Fruit fly (Drosophila melanogaster) S2 (cell line): ENCODE measurements around the gene fry.
A peak's percentile ranks its signal among the peaks of the same experiment; 100 is the strongest.

Experiments
- CG8478 ChIP-seq: fragments of >200 bp; optimal IDR thresholded peaks from 2 replicates; lab custom pipeline; 2018
- CTCF ChIP-seq, 2 experiments: fragments of >200 bp; optimal IDR thresholded peaks; 2 replicates each; lab custom pipeline; 2018

Gene fry

DNA sequence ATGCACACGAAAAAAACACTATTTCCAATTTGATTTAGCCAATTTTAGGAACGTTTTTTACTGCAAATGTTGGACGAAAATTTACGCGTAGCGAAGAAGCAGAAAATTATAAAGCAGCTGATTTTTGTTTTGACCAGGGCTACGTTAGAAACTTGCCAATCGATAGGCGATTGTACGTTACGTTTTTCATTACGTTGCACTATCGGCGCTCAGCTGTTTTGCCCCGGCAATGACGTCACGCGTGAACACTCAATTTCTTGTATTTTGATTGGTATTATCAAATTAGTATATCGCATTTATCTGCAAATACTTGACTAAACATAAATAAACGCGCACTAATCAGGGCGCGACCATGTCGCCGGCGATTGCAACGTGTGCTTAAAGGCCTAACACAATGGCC, at the start of gene fry, which contains the start of gene CG16717:
fry (minus strand) TSS at position 110 of the 400 bp plus-strand sequence.
CG16717 (plus strand) TSS at position 208 of the 400 bp plus-strand sequence.
- TF ChIP-seq CG8478 (lab: Kevin White, UChicago) (no peak), CTCF (optimal IDR thresholded peaks at IDR 0.05; lab: Kevin White, UChicago) (no peak)

DNA sequence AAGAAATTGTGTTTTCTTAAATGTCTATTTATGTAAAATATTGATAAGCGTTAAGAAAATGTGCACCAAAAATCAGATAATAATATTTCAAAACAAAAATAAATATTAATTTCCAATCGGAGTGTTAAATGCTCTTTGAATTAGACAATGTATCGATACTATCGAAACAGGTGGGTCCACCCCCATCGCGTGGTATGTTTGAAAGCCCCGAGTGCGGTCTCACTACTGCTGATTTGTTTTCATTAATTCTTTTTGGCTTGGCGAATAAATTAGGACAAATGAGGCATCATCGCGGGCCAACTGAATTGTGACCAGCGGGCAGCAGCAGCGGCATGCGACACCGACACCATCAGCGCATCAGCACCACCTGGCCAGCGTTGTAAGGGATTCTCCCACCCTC, 47.8 kb upstream of the fry start, which contains the start of gene Naa60:
Naa60 (plus strand) TSS at position 189 of the 400 bp plus-strand sequence.
- TF ChIP-seq CTCF (optimal IDR thresholded peaks at IDR 0.05; lab: Kevin White, UChicago) = peak in 1 of 2 experiments; percentile 29
- no peak for TF ChIP-seq CG8478 (lab: Kevin White, UChicago)

DNA sequence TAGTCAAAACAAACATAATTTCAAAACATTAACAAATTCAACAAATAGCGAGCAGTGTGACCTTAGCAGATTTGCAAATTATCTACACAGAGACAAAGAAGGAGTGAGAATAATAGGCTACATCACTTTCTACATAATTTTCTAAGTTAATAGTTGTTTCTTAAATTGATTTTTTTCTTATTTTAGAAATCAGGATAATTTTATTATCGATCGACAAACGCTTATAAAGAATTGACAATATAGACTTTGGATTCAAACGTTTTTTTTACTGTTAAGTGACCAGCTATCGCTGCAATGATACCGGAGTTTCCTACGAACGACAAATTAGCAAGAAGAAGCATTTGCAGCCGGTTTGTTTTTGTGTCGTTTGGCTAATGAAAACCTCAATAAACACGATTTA, 44.2 kb upstream of the fry start, which contains the start of the genes nbs and defl:
nbs (minus strand) TSS at position 87 of the 400 bp plus-strand sequence.
defl (plus strand) TSS at position 316 of the 400 bp plus-strand sequence.
- no peak for TF ChIP-seq CG8478 (lab: Kevin White, UChicago)
- TF ChIP-seq CTCF (optimal IDR thresholded peaks at IDR 0.05; lab: Kevin White, UChicago) = no peak

DNA sequence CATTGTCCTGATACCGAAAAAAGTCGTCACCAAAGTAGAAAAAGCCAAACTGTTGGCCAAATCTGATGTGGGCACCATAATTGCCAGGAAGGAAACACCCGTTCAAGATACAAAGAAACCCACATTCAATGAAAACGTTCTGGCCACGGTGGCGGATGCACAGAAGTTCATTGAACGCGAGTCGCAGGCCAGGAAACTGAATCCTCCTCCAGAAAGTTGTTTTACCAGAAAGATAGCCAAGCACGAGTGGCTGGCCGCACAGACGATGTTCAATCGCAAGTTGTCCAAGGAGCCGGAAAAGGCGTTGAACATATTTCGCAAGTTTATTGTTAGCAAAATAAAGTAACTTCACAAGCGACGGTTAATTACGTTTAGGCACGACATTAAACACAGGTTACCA, 41.2 kb upstream of the fry start:
- TF ChIP-seq CTCF (optimal IDR thresholded peaks at IDR 0.05; lab: Kevin White, UChicago) (no peak), CG8478 (lab: Kevin White, UChicago) (no peak)

DNA sequence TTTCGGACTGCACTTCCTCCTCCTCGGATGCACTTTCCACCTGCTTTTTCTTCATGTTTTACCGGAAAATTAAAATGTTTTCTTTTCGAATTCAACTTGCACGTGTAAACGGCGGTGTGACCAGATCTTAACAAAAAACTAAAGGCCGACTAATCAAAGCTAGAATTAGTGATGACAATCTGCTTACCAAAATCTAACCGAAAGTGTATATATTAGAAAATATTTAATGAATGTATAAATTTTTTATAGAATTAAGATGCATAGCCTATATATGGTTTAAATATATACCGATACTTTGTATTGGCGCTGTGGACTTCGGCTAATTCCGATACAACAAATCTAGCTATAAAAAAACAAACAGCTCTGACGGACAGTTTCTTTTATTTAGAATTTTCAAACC, 40.0 kb upstream of the fry start, which contains the start of the genes CG18178 and CG14174:
CG18178 (minus strand) TSS at position 216 of the 400 bp plus-strand sequence.
CG14174 (plus strand) TSS at position 400 of the 400 bp plus-strand sequence.
- TF ChIP-seq CG8478 (lab: Kevin White, UChicago) = no peak
- no peak for TF ChIP-seq CTCF (optimal IDR thresholded peaks at IDR 0.05; lab: Kevin White, UChicago)

DNA sequence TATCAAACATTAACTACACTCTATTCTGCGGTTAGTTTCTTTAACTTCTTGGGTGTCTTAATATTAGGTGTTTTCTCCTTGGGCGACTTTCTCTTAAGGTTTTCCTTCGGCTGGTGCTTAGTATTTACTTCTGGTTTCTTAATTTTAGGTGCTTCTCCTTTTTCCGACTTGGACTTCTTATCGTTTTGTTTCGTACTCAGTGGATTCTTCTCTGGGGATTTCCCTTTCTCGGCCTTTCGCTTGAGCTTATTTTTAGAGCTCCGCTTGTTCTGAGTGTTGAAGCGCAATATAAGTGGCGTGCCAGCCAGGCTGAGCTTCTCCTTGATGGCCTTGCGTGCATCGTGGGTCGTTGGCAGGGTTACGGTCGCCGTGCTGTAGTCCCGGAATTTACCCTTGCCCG, 38.9 kb upstream of the fry start:
- TF ChIP-seq CG8478 (lab: Kevin White, UChicago) = no peak
- no peak for TF ChIP-seq CTCF (optimal IDR thresholded peaks at IDR 0.05; lab: Kevin White, UChicago)

DNA sequence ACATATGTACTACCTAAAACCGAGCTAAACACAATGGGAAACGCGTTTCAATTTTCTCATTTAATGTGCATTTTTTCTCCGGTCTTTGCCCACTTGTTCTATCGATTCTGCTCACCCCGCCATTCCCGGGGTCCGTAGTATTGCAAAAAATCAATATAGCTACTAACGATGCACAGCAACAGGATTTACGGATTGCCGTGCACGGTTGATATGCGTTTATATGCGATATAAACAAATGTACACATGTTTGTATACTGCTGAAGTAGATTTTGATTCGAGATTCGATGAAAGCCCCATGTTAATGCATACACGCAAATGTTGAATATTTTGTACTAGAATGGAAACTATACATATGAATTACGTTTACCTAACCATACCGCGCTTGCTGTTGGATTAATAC, 38.2 kb upstream of the fry start:
- TF ChIP-seq CG8478 (lab: Kevin White, UChicago) (no peak), CTCF (optimal IDR thresholded peaks at IDR 0.05; lab: Kevin White, UChicago) (no peak)

DNA sequence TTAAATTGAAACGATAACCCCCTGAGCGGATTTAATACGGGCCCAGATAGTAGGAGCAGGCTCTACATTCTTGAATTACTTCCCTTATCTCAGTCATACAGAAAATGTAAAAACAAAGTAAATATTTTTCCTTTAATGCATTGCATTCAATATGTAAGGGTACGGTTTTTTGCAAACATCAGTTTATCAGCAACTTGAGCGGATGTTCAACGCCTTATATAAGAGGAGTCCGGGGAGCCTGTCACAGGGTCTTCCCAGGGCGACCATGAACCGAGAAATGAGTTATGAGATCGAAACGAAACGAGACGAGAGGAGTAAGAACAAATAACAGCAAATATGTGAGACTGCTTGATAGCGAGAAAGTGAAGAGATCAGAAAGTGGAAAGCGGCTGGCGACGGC, 37.7 kb upstream of the fry start:
- no peak for TF ChIP-seq CTCF (optimal IDR thresholded peaks at IDR 0.05; lab: Kevin White, UChicago)
- no peak for TF ChIP-seq CG8478 (lab: Kevin White, UChicago)

DNA sequence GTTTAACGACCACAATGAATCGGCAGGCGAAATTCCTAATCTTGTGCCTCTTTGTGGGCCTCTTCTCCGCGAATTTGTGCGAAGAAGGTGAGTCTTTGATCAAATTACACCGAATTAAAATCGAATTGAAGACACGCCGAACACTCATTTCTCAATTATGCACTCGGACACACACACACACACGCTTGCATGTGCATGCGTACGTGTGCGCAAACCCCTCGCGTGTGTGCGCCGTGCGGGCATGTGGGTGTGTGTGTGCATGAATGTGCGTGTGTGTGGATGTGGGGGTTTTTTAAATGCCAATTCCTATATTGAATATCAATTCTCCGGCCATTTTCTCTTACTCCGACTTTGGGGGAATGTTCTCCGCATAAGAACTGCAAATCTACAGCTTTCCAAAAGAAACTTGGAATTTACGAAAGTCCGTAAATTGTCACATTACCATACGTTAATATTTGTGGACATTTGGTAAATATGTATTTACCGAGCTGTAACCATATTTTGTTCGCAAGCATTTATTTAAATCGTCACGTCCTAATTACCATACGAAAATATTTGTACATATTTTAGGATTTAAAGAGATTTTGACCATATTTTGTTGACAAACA, 35.7 kb upstream of the fry start:
- TF ChIP-seq CTCF (optimal IDR thresholded peaks at IDR 0.05; lab: Kevin White, UChicago) = no peak
- TF ChIP-seq CG8478 (lab: Kevin White, UChicago) = no peak

DNA sequence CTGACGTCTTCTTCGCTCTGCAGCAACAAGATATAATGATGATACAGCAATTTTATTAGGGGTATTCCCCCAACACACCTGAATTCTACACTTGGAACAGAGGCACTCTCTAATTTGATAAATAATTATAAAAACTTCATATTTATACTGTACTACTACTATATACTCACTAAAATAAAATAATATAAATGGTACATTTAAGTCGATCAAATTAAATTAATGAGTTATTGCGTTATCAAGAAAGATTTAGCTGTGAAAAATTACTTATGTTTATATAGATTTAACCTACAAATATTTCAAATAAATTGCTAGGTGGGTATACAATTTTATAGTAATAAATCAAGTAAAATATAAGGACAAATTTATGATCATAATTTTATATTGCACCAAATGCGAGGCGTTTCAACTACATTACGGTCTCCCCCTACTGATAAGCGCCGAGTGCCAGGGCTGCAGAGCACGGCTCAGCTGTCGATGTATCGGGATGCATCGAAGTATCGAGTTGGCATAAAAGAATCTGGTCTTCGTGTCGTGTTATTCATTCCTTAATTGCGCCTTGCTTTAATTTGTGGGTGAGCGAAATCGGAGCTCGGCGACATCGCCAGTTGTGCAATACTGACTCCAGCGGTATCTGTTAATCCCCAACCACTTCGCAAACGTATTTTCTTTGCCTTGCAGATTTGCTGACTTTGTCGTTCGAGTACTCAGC, 35.1 kb upstream of the fry start, which contains the start of gene vsg:
vsg (plus strand) TSS at position 497 of the 709 bp plus-strand sequence.
- TF ChIP-seq CTCF (optimal IDR thresholded peaks at IDR 0.05; lab: Kevin White, UChicago) (no peak), CG8478 (lab: Kevin White, UChicago) (no peak)

DNA sequence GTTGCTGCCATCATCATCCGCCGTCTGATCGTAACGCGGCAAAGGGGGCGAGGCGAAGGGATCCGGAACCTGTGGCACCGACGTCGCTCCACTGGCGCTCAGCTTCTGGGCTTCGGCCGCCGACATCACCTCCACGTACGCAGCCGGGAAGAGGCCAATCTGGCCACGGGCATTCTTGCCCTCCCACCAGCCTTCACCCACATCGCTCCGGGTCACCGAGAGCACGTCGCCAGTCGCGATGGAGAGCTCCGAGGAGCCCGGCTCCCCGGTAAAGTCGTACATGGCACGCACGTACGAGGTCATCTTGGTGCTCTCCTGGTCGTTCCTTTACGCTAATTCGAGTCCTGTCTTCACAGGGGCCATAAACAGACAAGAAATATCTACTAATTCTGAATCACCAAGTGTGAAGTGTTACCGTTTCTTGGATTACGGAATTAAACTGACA, 34.5 kb upstream of the fry start, which contains the start of gene SH3PX1:
SH3PX1 (minus strand) TSS at position 445 of the 445 bp plus-strand sequence.
- no peak for TF ChIP-seq CG8478 (lab: Kevin White, UChicago)
- no peak for TF ChIP-seq CTCF (optimal IDR thresholded peaks at IDR 0.05; lab: Kevin White, UChicago)

DNA sequence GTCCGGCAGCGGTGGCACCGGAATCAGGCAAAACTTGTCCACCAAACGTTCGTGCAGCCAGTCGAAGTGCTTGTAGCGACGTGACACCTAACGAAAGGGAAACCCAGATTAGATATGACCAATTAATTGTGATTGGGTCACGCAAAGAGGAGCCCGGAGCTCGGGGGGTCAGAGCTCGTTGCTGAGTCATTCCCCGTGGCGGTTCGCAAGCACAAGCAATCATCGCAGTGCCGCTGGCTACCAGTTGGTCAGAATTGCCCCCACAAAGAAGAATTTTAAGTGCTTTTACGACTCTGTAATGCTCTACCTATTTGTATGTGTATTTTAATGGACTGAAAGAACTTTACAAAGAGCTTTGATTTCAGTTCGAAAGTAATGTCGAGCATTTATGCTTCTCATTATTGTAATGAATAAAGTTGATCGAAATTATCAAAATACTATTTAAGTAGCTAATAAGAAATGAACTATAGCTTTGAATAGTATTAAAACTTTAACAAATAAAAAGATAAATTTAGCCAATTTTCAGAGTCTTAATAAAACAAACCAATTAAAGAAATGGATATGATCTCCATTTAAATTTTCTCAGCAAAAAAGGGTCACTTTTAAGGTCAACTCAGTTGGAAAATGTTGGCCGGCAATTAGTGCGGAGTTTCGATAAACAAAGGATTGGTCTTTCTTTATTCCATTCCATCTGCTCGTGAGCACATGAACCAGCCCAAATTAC, 33.3 kb upstream of the fry start:
- TF ChIP-seq CG8478 (lab: Kevin White, UChicago) = no peak
- TF ChIP-seq CTCF (optimal IDR thresholded peaks at IDR 0.05; lab: Kevin White, UChicago) = no peak

DNA sequence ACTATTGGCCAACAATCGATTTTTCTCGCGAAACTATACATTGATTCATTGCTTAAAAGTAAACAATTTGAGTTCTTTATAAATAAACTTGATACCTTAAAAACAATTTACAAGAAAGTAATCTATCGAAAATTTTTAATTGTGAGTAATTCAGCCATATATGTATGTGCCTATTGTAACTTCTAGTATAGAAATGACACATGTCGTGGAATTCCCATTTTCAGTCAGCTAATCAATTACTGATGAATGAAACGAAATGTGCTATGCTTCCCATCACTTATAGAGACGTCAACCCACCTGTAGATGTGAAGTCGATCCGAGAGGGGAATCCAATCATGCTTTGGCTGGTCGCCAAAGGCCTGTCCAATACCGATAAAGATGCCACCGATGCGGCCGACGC, 32.3 kb upstream of the fry start:
- TF ChIP-seq CG8478 (lab: Kevin White, UChicago) (no peak), CTCF (optimal IDR thresholded peaks at IDR 0.05; lab: Kevin White, UChicago) (no peak)

DNA sequence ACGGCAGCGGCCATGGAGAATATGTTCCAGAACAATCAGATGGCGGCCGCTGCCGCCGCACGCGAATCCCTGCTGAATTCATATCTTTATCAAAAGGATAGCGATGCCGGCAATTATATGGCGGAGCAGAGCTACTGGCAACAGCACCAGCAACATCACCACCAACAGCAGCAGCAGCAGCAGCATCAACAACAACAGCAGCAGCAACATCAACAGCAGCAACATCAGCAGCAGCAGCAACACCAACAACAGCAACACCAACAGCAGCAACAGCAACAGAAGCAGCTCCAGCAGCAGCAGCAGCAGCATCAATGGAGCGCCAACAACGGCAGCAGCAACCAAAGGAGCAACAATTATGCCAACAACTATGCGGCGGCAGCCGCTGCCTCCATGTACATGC, 29.9 kb upstream of the fry start:
- TF ChIP-seq CTCF (optimal IDR thresholded peaks at IDR 0.05; lab: Kevin White, UChicago) (no peak), CG8478 (lab: Kevin White, UChicago) (no peak)
